Fruit fly (Drosophila melanogaster): ENCODE data around the gene CG33645.

CG33645 gene

DNA sequence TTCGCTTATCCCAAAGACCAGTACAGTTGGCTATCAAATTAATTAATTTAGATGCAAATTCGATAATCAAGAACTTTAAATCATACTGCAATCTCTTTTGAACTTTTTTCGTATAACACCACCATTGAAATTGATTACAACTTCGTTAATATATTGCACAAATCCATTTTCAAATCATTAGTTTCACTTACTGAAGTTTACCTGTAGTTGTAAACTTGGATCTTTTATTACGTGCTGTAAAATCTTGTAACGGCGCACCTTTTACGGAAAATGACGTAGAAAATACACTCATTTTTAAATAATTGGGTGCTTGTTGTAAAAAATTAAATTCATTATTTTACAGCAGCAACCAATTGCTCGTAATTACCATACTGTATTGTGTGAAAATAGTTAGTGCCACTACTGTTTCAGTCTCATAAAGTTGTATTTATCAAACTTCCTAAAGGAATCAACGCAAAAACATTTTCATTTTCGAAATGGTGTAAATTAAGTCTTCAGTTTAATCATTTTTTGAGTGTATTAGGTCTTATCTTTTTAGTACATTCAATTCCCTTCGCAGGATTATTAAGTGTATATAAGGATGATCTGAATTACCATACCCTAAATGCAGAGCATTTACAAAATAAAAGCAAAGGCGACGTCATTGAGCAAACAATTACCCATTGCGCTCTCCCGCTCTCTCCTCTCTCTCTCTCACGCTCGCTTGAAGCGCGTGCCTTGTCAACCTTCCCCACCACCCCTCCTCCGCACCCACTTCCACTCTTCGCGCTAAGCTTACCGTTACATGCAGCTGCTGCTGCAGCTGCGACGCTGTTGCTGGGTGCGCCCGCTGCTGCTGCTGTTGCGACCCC is 20.2 kb upstream of the CG33645 start (continued):
- TF ChIP-seq Spps (tag; optimal IDR thresholded peaks at IDR 0.05) (no peak), zfh2 (GFP tag; optimal IDR thresholded peaks at IDR 0.05) (no peak), pb (GFP tag; optimal IDR thresholded peaks at IDR 0.05) (no peak), fd102C (GFP tag; optimal IDR thresholded peaks at IDR 0.05) (no peak), tna (GFP tag; IDR thresholded peaks at IDR 0.05; ENCODE audit: partially characterized antibody) (no peak), salm (tag; optimal IDR thresholded peaks at IDR 0.05) (no peak), hkb (optimal IDR thresholded peaks at IDR 0.05) (no peak), hkb (GFP tag; IDR thresholded peaks at IDR 0.05) (peak; percentile 11; the same call in 1 of the 2 replicates), Side (GFP tag; optimal IDR thresholded peaks at IDR 0.05) (no peak), CG1832 (GFP tag; optimal IDR thresholded peaks at IDR 0.05) (peak; percentile 18), B-H2 (GFP tag; optimal IDR thresholded peaks at IDR 0.05) (no peak), dimm (GFP tag; IDR thresholded peaks at IDR 0.05) (0 out of 2 replicates have a peak, but pooled peaks have one; percentile 19), Abd-B (GFP tag; optimal IDR thresholded peaks at IDR 0.05) (peak; percentile 49), gfzf (GFP tag; optimal IDR thresholded peaks at IDR 0.05) (no peak), lola (GFP tag; optimal IDR thresholded peaks at IDR 0.05) (no peak), sima (GFP tag; optimal IDR thresholded peaks at IDR 0.05) (no peak), ranshi (GFP tag; IDR thresholded peaks at IDR 0.05) (peak; percentile 38; the same call in 1 of the 2 replicates), ato (GFP tag; IDR thresholded peaks at IDR 0.05; ENCODE audit: partially characterized antibody) (peak; percentile 41; the same call in 1 of the 2 replicates), CG7372 (GFP tag; IDR thresholded peaks at IDR 0.05) (no peak), Max (GFP tag; optimal IDR thresholded peaks at IDR 0.05) (no peak), mam (GFP tag; optimal IDR thresholded peaks at IDR 0.05) (peak; percentile 27), CG30431 (GFP tag; optimal IDR thresholded peaks at IDR 0.05) (no peak), trh (GFP tag; optimal IDR thresholded peaks at IDR 0.05) (no peak), Dip2 (GFP tag; IDR thresholded peaks at IDR 0.05) (no peak), Scr (GFP tag; IDR thresholded peaks at IDR 0.05; ENCODE audit: partially characterized antibody) (no peak), CG11696 (GFP tag; IDR thresholded peaks at IDR 0.05) (no peak), ewg (GFP tag; optimal IDR thresholded peaks at IDR 0.05) (no peak), CG10654 (GFP tag; optimal IDR thresholded peaks at IDR 0.05) (no peak), CG10321 (GFP tag; IDR thresholded peaks at IDR 0.05) (no peak)

DNA sequence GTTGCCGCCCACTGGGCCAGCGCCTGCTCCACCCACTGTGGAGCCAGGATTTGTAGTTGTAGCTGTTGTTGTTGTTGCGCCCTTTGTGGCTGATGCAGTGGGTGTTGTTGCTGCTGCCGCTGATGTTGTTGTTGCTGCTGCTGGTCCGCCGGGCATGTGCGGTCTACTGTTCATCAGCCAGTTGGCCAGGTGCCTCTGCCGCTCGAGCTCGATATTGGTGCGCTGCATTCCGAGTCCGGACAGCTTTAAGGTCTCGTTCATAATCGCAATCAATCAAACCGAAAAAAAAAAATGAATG is 19.6 kb upstream of the CG33645 start:
- TF ChIP-seq CG7963 (GFP tag; IDR thresholded peaks at IDR 0.05; ENCODE audit: partially characterized antibody) (no peak), tna (GFP tag; IDR thresholded peaks at IDR 0.05; ENCODE audit: partially characterized antibody) (no peak), CG17612 (GFP tag; IDR thresholded peaks at IDR 0.05) (no peak), CG6791 (GFP tag; IDR thresholded peaks at IDR 0.05; ENCODE audit: partially characterized antibody) (no peak), wek (GFP tag; optimal IDR thresholded peaks at IDR 0.05) (no peak), dmrt99B (tag; optimal IDR thresholded peaks at IDR 0.05) (no peak), CG13287 (GFP tag; IDR thresholded peaks at IDR 0.05; ENCODE audit: partially characterized antibody) (no peak), CG10209 (GFP tag; optimal IDR thresholded peaks at IDR 0.05) (no peak), CG8388 (GFP tag; optimal IDR thresholded peaks at IDR 0.05) (no peak), CG2120 (GFP tag; optimal IDR thresholded peaks at IDR 0.05) (no peak), unc-4 (GFP tag; IDR thresholded peaks at IDR 0.05; ENCODE audit: partially characterized antibody) (0 out of 2 replicates have a peak, but pooled peaks have one; percentile 12), CG8290 (GFP tag; optimal IDR thresholded peaks at IDR 0.05) (no peak), CG8290 (tag; optimal IDR thresholded peaks at IDR 0.05) (no peak), nau (GFP tag; optimal IDR thresholded peaks at IDR 0.05) (no peak), crp (GFP tag; optimal IDR thresholded peaks at IDR 0.05) (no peak), pb (GFP tag; optimal IDR thresholded peaks at IDR 0.05) (no peak), CG18599 (GFP tag; optimal IDR thresholded peaks at IDR 0.05) (no peak), hkb (optimal IDR thresholded peaks at IDR 0.05) (no peak), hkb (GFP tag; IDR thresholded peaks at IDR 0.05) (no peak), CG16815 (GFP tag; optimal IDR thresholded peaks at IDR 0.05) (no peak), CG8944 (GFP tag; optimal IDR thresholded peaks at IDR 0.05) (no peak), CG10959 (GFP tag; IDR thresholded peaks at IDR 0.05) (0 out of 2 replicates have a peak, but pooled peaks have one; percentile 29), Scr (GFP tag; IDR thresholded peaks at IDR 0.05; ENCODE audit: partially characterized antibody) (0 out of 2 replicates have a peak, but pooled peaks have one; percentile 6), CG9876 (GFP tag; optimal IDR thresholded peaks at IDR 0.05) (no peak)
